Worm (Caenorhabditis elegans): Measurements from ENCODE around the gene T26E4.10.
"Not testable (repeated sequence)": the region's sequence is repeated elsewhere in the genome, so short reads cannot be mapped to it uniquely, and the experiment has no call there.

Gene T26E4.10

DNA sequence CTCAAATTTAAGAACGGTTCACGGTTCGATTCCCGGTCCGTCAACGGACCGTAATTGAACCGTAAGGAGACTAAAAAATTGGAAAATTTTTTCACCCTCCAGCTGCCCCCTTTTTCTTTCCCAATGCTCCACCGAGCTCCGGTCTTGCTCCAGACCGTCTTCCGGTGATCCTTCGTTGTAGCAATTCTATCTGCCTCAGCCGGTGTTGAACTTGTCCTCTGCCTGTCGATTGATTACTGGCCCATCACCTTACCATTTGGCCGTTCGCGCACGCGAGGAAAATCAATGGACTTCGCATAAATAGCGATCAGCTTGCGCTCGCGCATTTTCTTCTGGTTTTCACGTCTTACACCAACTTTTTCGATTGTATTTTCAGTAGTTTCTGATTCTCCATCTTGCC, 30.6 kb downstream of the T26E4.10 start:
- TF ChIP-seq D1046.2 (GFP tag; IDR thresholded peaks at IDR 0.05) (peak; percentile 81), F26F4.8 (GFP tag; conservative IDR thresholded peaks at IDR 0.05) (peak; percentile 95), Y75B8A.6 (GFP tag; IDR thresholded peaks at IDR 0.05) (peak; percentile 78; the same call in 1 of the 2 replicates), madf-5 (GFP tag; IDR thresholded peaks at IDR 0.05) (peak in 1 of 2 experiments; percentile 73; a peak in 1 of 4 replicates), mdt-29 (GFP tag; IDR thresholded peaks at IDR 0.05) (peak; percentile 80), Y48G9A.11 (GFP tag; IDR thresholded peaks at IDR 0.05) (peak; percentile 75), saeg-2 (GFP tag; IDR thresholded peaks at IDR 0.05) (peak; percentile 68; the same call in 1 of the 2 replicates), zip-11 (GFP tag; IDR thresholded peaks at IDR 0.05) (0 out of 2 replicates have a peak, but pooled peaks have one; percentile 35), egl-43 (GFP tag; IDR thresholded peaks at IDR 0.05) (peak; percentile 92), vab-7 (GFP tag; IDR thresholded peaks at IDR 0.05) (peak; percentile 77), nhr-42 (GFP tag; IDR thresholded peaks at IDR 0.05) (peak; percentile 66), madf-9 (GFP tag; conservative IDR thresholded peaks at IDR 0.05) (peak; percentile 45; the same call in 1 of the 2 replicates), lin-29 (GFP tag; IDR thresholded peaks at IDR 0.05) (peak; percentile 27; the same call in 1 of the 2 replicates), php-3 (GFP tag; IDR thresholded peaks at IDR 0.05) (peak; percentile 72), pha-4 (GFP tag; IDR thresholded peaks at IDR 0.05) (peak; percentile 84), arid-1 (GFP tag; conservative IDR thresholded peaks at IDR 0.05) (peak; percentile 89), daf-8 (GFP tag; IDR thresholded peaks at IDR 0.05) (peak; percentile 64; the same call in 1 of the 2 replicates), lin-1 (GFP tag; IDR thresholded peaks at IDR 0.05) (peak; percentile 66; the same call in 1 of the 2 replicates), snpc-1.2 (GFP tag; IDR thresholded peaks at IDR 0.05) (peak; percentile 86), F49E8.2 (tag; optimal IDR thresholded peaks at IDR 0.05; ENCODE audit: borderline replicate concordance) (peak; percentile 12), dmd-9 (GFP tag; IDR thresholded peaks at IDR 0.05) (0 out of 2 replicates have a peak, but pooled peaks have one; percentile 53), set-16 (GFP tag; IDR thresholded peaks at IDR 0.05) (peak; percentile 55), dmd-6 (GFP tag; IDR thresholded peaks at IDR 0.05) (0 out of 2 replicates have a peak, but pooled peaks have one; percentile 9), ceh-20 (GFP tag; IDR thresholded peaks at IDR 0.05) (peak; percentile 52; the same call in 1 of the 2 replicates), ceh-44 (GFP tag; IDR thresholded peaks at IDR 0.05) (peak; percentile 68; the same call in 1 of the 2 replicates), T26A8.4 (GFP tag; IDR thresholded peaks at IDR 0.05) (peak; percentile 64; the same call in 1 of the 2 replicates), dmd-8 (GFP tag; IDR thresholded peaks at IDR 0.05) (peak; percentile 94), lim-7 (GFP tag; IDR thresholded peaks at IDR 0.05) (peak; percentile 95), ctbp-1 (GFP tag; IDR thresholded peaks at IDR 0.05) (peak; percentile 80), nhr-41 (GFP tag; IDR thresholded peaks at IDR 0.05) (peak; percentile 85), F44E2.7 (GFP tag; IDR thresholded peaks at IDR 0.05) (peak; percentile 71; the same call in 1 of the 2 replicates), ZK337.2 (GFP tag; IDR thresholded peaks at IDR 0.05) (0 out of 2 replicates have a peak, but pooled peaks have one; percentile 13), Y105C5A.15 (GFP tag; IDR thresholded peaks at IDR 0.05) (peak; percentile 71; the same call in 1 of the 2 replicates), lin-38 (GFP tag; IDR thresholded peaks at IDR 0.05) (peak; percentile 82)
- not testable (repeated sequence) for TF ChIP-seq pha-4 (tag; optimal IDR thresholded peaks at IDR 0.05)

- TF ChIP-seq lin-39 (tag; optimal IDR thresholded peaks at IDR 0.05) = no peak
- peak in 1 of 2 experiments; percentile 58 for TF ChIP-seq daf-16 (GFP tag; optimal IDR thresholded peaks at IDR 0.05)
- TF ChIP-seq daf-16 (tag; optimal IDR thresholded peaks at IDR 0.05) = peak; percentile 42
- TF ChIP-seq nhr-25 (tag; optimal IDR thresholded peaks at IDR 0.05; ENCODE audit: borderline replicate concordance, insufficient read depth) = peak; percentile 9
- no peak for TF ChIP-seq ceh-82 (tag; optimal IDR thresholded peaks at IDR 0.05)
- TF ChIP-seq cey-2 (tag; optimal IDR thresholded peaks at IDR 0.05; ENCODE audit: borderline replicate concordance, insufficient read depth) = no peak
- TF ChIP-seq unc-62 (GFP tag; optimal IDR thresholded peaks at IDR 0.05 in 1 of 2) = no peak
- no peak for TF ChIP-seq unc-62 (tag; optimal IDR thresholded peaks at IDR 0.05)
- peak; percentile 80 for TF ChIP-seq F49E8.2 (tag; optimal IDR thresholded peaks at IDR 0.05; ENCODE audit: borderline replicate concordance)
- TF ChIP-seq hmg-1.1 (GFP tag; IDR thresholded peaks at IDR 0.05) = peak; percentile 79
- peak; percentile 82 for TF ChIP-seq hlh-11 (tag; optimal IDR thresholded peaks at IDR 0.05)
- peak; percentile 73 for TF ChIP-seq spr-3 (GFP tag; optimal IDR thresholded peaks at IDR 0.05)
- TF ChIP-seq zfp-2 (tag; optimal IDR thresholded peaks at IDR 0.05) = peak; percentile 10
- peak; percentile 94 for TF ChIP-seq T26A8.4 (GFP tag; IDR thresholded peaks at IDR 0.05)
- peak; percentile 43; the same call in 1 of the 2 replicates for TF ChIP-seq vab-7 (GFP tag; IDR thresholded peaks at IDR 0.05)
- TF ChIP-seq nhr-6 (tag; optimal IDR thresholded peaks at IDR 0.05) = peak; percentile 61
- TF ChIP-seq ceh-62 (tag; optimal IDR thresholded peaks at IDR 0.05) = no peak
- TF ChIP-seq tag-97 (GFP tag; IDR thresholded peaks at IDR 0.05) = no peak
Observed at ce11 chrV:15766122-15766594, 31.9 kb downstream of the T26E4.10 start, which contains the start of the genes haf-3 and F57A10.2. haf-3 (minus strand) TSS chrV:15766172. F57A10.2 (plus strand) TSS chrV:15766575.

All from whole organism, L4 larva.